Worm (Caenorhabditis elegans) whole organism, L3 larva: Measurements from ENCODE around the gene ZC477.2.

Experiments
- ZK546.5 ChIP-seq: sonication (generic microtip); optimal IDR thresholded peaks from 2 replicates; lab custom pipeline; 2017; ENCODE audit warnings: missing biosample characterization, missing genetic modification characterization
- ama-1 ChIP-seq: fragments of 150-350 bp; optimal IDR thresholded peaks from 2 replicates; lab custom pipeline; 2018
- ceh-16 ChIP-seq: sonication (generic microtip); optimal IDR thresholded peaks from 2 replicates; lab custom pipeline; 2017; ENCODE audit warnings: missing biosample characterization, missing genetic modification characterization
- ceh-28 ChIP-seq: fragments of 150-350 bp; optimal IDR thresholded peaks from 2 replicates; lab custom pipeline; 2014; ENCODE audit warnings: missing biosample characterization, missing genetic modification reagents, missing genetic modification characterization
- ceh-82 ChIP-seq: fragments of 150-350 bp; optimal IDR thresholded peaks from 2 replicates; lab custom pipeline; 2014; ENCODE audit warnings: missing biosample characterization, missing genetic modification characterization
- ceh-9 ChIP-seq: sonication (generic microtip); optimal IDR thresholded peaks from 2 replicates; lab custom pipeline; 2018; ENCODE audit warnings: missing biosample characterization, missing genetic modification characterization
- daf-12 ChIP-seq: fragments of 150-350 bp; optimal IDR thresholded peaks from 2 replicates; lab custom pipeline; 2014; ENCODE audit warnings: missing biosample characterization, missing genetic modification reagents, missing genetic modification characterization
- egl-27 ChIP-seq: sonication (generic microtip); optimal IDR thresholded peaks from 4 replicates; lab custom pipeline; 2017; ENCODE audit warnings: missing biosample characterization, missing genetic modification reagents, missing genetic modification characterization
- elt-1 ChIP-seq: fragments of 150-350 bp; optimal IDR thresholded peaks from 2 replicates; lab custom pipeline; 2014; ENCODE audit warnings: missing biosample characterization, missing genetic modification characterization
- elt-2 ChIP-seq: sonication (generic microtip); optimal IDR thresholded peaks from 2 replicates; lab custom pipeline; 2016; ENCODE audit warnings: missing genetic modification reagents, mild to moderate bottlenecking, missing genetic modification characterization, missing compliant biosample characterization
- elt-3 ChIP-seq, 3 experiments: fragments of 150-350 bp in 1 of 3; sonication (generic microtip) in 2 of 3; optimal IDR thresholded peaks; 2 replicates in 2 of 3; 4 replicates in 1 of 3; lab custom pipeline; 2014 to 2017; ENCODE audit warnings: missing biosample characterization in 3 of 3, missing genetic modification characterization in 3 of 3
- fkh-10 ChIP-seq: sonication (generic microtip); optimal IDR thresholded peaks from 2 replicates; lab custom pipeline; 2017; ENCODE audit warnings: missing biosample characterization, missing genetic modification reagents, missing genetic modification characterization
- fkh-2 ChIP-seq: fragments of 150-350 bp; optimal IDR thresholded peaks from 2 replicates; lab custom pipeline; 2014; ENCODE audit warnings: missing biosample characterization, missing genetic modification reagents, missing genetic modification characterization
- fos-1 ChIP-seq: fragments of 150-350 bp; optimal IDR thresholded peaks from 2 replicates; lab custom pipeline; 2014; ENCODE audit warnings: missing biosample characterization, missing genetic modification characterization
- hmg-11 ChIP-seq: sonication (generic microtip); optimal IDR thresholded peaks from 2 replicates; lab custom pipeline; 2016; ENCODE audit warnings: missing genetic modification characterization, missing compliant biosample characterization
- jun-1 ChIP-seq: fragments of 150-350 bp; optimal IDR thresholded peaks from 2 replicates; lab custom pipeline; 2014; ENCODE audit warnings: missing biosample characterization, missing genetic modification reagents, missing genetic modification characterization
- lin-15B ChIP-seq: fragments of 150-350 bp; optimal IDR thresholded peaks from 2 replicates; lab custom pipeline; 2014; ENCODE audit warnings: missing biosample characterization, missing genetic modification characterization
- lin-39 ChIP-seq: fragments of 150-350 bp; optimal IDR thresholded peaks from 2 replicates; lab custom pipeline; 2018; ENCODE audit warnings: missing biosample characterization, missing genetic modification reagents, missing genetic modification characterization
- lsy-12 ChIP-seq: sonication (generic microtip); optimal IDR thresholded peaks from 2 replicates; lab custom pipeline; 2016; ENCODE audit warnings: mild to moderate bottlenecking, missing genetic modification characterization, missing compliant biosample characterization
- mdl-1 ChIP-seq: fragments of 150-350 bp; optimal IDR thresholded peaks from 2 replicates; lab custom pipeline; 2014; ENCODE audit warnings: missing biosample characterization, missing genetic modification characterization
- nfya-1 ChIP-seq: sonication (generic microtip); optimal IDR thresholded peaks from 2 replicates; lab custom pipeline; 2017; ENCODE audit warnings: missing genetic modification characterization, mild to moderate bottlenecking, missing compliant biosample characterization, antibody characterized with exemption, moderate library complexity; ENCODE audit not compliant: insufficient read depth
- nhr-237 ChIP-seq: fragments of 150-350 bp; optimal IDR thresholded peaks from 2 replicates; lab custom pipeline; 2014; ENCODE audit warnings: missing biosample characterization, missing genetic modification characterization
- nhr-25 ChIP-seq: sonication (generic microtip); optimal IDR thresholded peaks from 2 replicates; lab custom pipeline; 2017; ENCODE audit warnings: missing biosample characterization, missing genetic modification characterization
- nhr-28 ChIP-seq: fragments of 150-350 bp; optimal IDR thresholded peaks from 2 replicates; lab custom pipeline; 2014; ENCODE audit warnings: missing biosample characterization, missing genetic modification characterization
- nhr-43 ChIP-seq: sonication (generic microtip); optimal IDR thresholded peaks from 2 replicates; lab custom pipeline; 2016; ENCODE audit warnings: mild to moderate bottlenecking, missing genetic modification characterization, missing compliant biosample characterization; ENCODE audit not compliant: poor library complexity, severe bottlenecking
- nhr-67 ChIP-seq: fragments of 150-350 bp; optimal IDR thresholded peaks from 2 replicates; lab custom pipeline; 2014; ENCODE audit warnings: missing biosample characterization, missing genetic modification characterization
- nhr-76 ChIP-seq: fragments of 150-350 bp; sonication (generic microtip); optimal IDR thresholded peaks from 5 replicates; lab custom pipeline; 2014; ENCODE audit warnings: missing biosample characterization, missing genetic modification characterization
- pha-4 ChIP-seq: fragments of 150-350 bp; optimal IDR thresholded peaks from 2 replicates; lab custom pipeline; 2014; ENCODE audit warnings: missing biosample characterization, missing genetic modification reagents, missing genetic modification characterization
- sea-2 ChIP-seq: fragments of 150-350 bp; sonication (generic microtip); optimal IDR thresholded peaks from 4 replicates; lab custom pipeline; 2014; ENCODE audit warnings: missing biosample characterization, missing genetic modification reagents, missing genetic modification characterization
- skn-1 ChIP-seq: fragments of 150-350 bp; optimal IDR thresholded peaks from 2 replicates; lab custom pipeline; 2014; ENCODE audit warnings: missing biosample characterization, missing genetic modification characterization
- snpc-4 ChIP-seq: fragments of 150-350 bp; optimal IDR thresholded peaks from 2 replicates; lab custom pipeline; 2014; ENCODE audit warnings: missing biosample characterization, missing genetic modification characterization
- unc-39 ChIP-seq: sonication (generic microtip); optimal IDR thresholded peaks from 4 replicates; lab custom pipeline; 2017; ENCODE audit warnings: missing biosample characterization, missing genetic modification characterization
- unc-62 ChIP-seq: fragments of 150-350 bp; sonication (generic microtip); optimal IDR thresholded peaks from 4 replicates; lab custom pipeline; 2014; ENCODE audit warnings: missing biosample characterization, missing genetic modification reagents, missing genetic modification characterization
- zag-1 ChIP-seq: fragments of 150-350 bp; optimal IDR thresholded peaks from 2 replicates; lab custom pipeline; 2014; ENCODE audit warnings: missing biosample characterization, missing genetic modification characterization
- ztf-4 ChIP-seq: fragments of 150-350 bp; optimal IDR thresholded peaks from 2 replicates; lab custom pipeline; 2014; ENCODE audit warnings: missing biosample characterization, missing genetic modification characterization

ZC477.2 gene

DNA sequence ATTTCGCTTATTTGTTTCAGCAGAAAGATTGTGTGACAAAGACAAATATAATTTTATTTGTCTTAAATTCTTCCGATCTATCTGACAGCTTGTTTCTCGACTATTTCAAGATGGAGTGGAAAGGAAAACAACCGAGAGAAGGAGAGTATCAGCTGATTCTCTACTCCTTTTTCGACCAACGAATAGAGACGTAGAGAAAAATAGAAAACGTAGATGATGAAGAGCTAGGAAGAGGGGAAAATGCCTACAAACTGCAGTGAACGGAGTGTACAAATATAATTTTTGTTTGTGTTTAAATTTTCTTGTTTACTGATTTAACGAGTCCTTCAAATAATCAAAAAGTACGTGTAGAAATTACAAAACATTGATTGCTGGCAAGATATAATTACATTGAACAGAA is 39.7 kb downstream of the ZC477.2 start (continued):
- TF ChIP-seq daf-12 (tag; lab: Kevin White, UChicago): no peak
- no peak for TF ChIP-seq elt-3 (tag; optimal IDR thresholded peaks at IDR 0.05; lab: Kevin White, UChicago)
- TF ChIP-seq ztf-4: no peak
- TF ChIP-seq ceh-16 (tag; lab: Kevin White, UChicago): no peak
- peak; percentile 32 for TF ChIP-seq nfya-1
- no peak for TF ChIP-seq fkh-2 (tag; lab: Kevin White, UChicago)
- TF ChIP-seq ZK546.5: no peak
- TF ChIP-seq nhr-237 (tag; lab: Kevin White, UChicago): no peak
- TF ChIP-seq elt-2 (tag; lab: Kevin White, UChicago): peak; percentile 11
- TF ChIP-seq snpc-4 (tag; lab: Kevin White, UChicago): peak; percentile 55
- TF ChIP-seq zag-1 (tag; lab: Kevin White, UChicago): no peak
- TF ChIP-seq nhr-76: no peak
- no peak for TF ChIP-seq nhr-67 (tag; lab: Kevin White, UChicago)
- TF ChIP-seq nhr-28 (tag; lab: Kevin White, UChicago): no peak
- no peak for TF ChIP-seq fkh-10 (GFP tag; lab: Kevin White, UChicago)
- no peak for TF ChIP-seq nhr-43 (tag; lab: Kevin White, UChicago)

- TF ChIP-seq snpc-4 (tag; lab: Kevin White, UChicago) (peak; percentile 28), nhr-43 (tag; lab: Kevin White, UChicago) (no peak), ama-1 (lab: Kevin White, UChicago) (peak; percentile 16), ZK546.5 (no peak), nhr-25 (tag; lab: Kevin White, UChicago) (peak; percentile 16), mdl-1 (tag; lab: Kevin White, UChicago) (no peak), elt-1 (tag; lab: Kevin White, UChicago) (no peak), lin-39 (tag; lab: Kevin White, UChicago) (peak; percentile 14), ceh-9 (no peak), ceh-82 (tag; lab: Kevin White, UChicago) (no peak), hmg-11 (tag; lab: Kevin White, UChicago) (peak; percentile 23), nfya-1 (peak; percentile 75), unc-62 (GFP tag; lab: Kevin White, UChicago) (no peak), lsy-12 (tag; lab: Kevin White, UChicago) (no peak), unc-39 (no peak), fos-1 (tag; lab: Kevin White, UChicago) (no peak), lin-15B (tag; lab: Kevin White, UChicago) (peak; percentile 48), ceh-28 (no peak)
Measured at ce11 chrIV:7149020-7149601, 41.1 kb downstream of the ZC477.2 start, which contains the start of gene C34D4.4. TSS of gene C34D4.4 (plus strand) at chrIV:7149361.

ce11 chrIV:7152409-7152808 is 44.4 kb downstream of the ZC477.2 start, which contains the start of gene col-113:
TSS of gene col-113 (minus strand) at chrIV:7152509.
- no peak for TF ChIP-seq egl-27 (tag; lab: Kevin White, UChicago)
- TF ChIP-seq skn-1 (tag; lab: Kevin White, UChicago): no peak
- TF ChIP-seq unc-62 (GFP tag; lab: Kevin White, UChicago): no peak
- no peak for TF ChIP-seq pha-4
- no peak for TF ChIP-seq snpc-4 (tag; lab: Kevin White, UChicago)
- TF ChIP-seq nhr-28 (tag; lab: Kevin White, UChicago): no peak

- TF ChIP-seq nfya-1 (no peak), ceh-16 (tag; lab: Kevin White, UChicago) (no peak), zag-1 (tag; lab: Kevin White, UChicago) (no peak), lsy-12 (tag; lab: Kevin White, UChicago) (no peak), nhr-43 (tag; lab: Kevin White, UChicago) (no peak), fkh-2 (tag; lab: Kevin White, UChicago) (no peak), ama-1 (lab: Kevin White, UChicago) (no peak), sea-2 (no peak), nhr-28 (tag; lab: Kevin White, UChicago) (no peak), jun-1 (no peak)
Measured at ce11 chrIV:7153362-7153761, 45.4 kb downstream of the ZC477.2 start, which contains the start of gene C34D4.3. TSS of gene C34D4.3 (plus strand) at chrIV:7153662.
